Fruit fly (Drosophila melanogaster) whole organism, embryonic: Measurements from ENCODE around the gene SMSr.

ENCODE experiments used
- ATbp ChIP-seq: fragments of 200-800 bp; sonication (Bioruptor generic); optimal IDR thresholded peaks from 2 replicates; lab custom pipeline; 2017; ENCODE audit warnings: missing biosample characterization, mild to moderate bottlenecking, missing genetic modification characterization, missing genetic modification reagents
- Aef1 ChIP-seq: fragments of 200-800 bp; sonication (Bioruptor generic); IDR thresholded peaks from 3 replicates; pipeline ENCODE4 v1.3.6; 2022; ENCODE audit warnings: missing biosample characterization, missing genetic modification characterization
- Asciz ChIP-seq: fragments of 200-800 bp; sonication (Bioruptor generic); optimal IDR thresholded peaks from 2 replicates; lab custom pipeline; 2017; ENCODE audit warnings: missing biosample characterization, mild to moderate bottlenecking, missing genetic modification characterization, missing genetic modification reagents
- Awh ChIP-seq: fragments of 200-800 bp; sonication (Bioruptor generic); IDR thresholded peaks from 2 replicates; pipeline ENCODE4, ENCODE4 v1.3.6; 2022; ENCODE audit warnings: missing biosample characterization, missing genetic modification characterization
- BtbVII ChIP-seq: fragments of 200-800 bp; sonication (Bioruptor generic); optimal IDR thresholded peaks from 3 replicates; lab custom pipeline; 2017; ENCODE audit warnings: missing biosample characterization, mild to moderate bottlenecking, missing genetic modification characterization
- Bteb2 ChIP-seq: fragments of 200-800 bp; sonication (Bioruptor generic); optimal IDR thresholded peaks from 2 replicates; lab custom pipeline; 2016; ENCODE audit warnings: missing biosample characterization, missing genetic modification characterization
- CG10274 ChIP-seq: fragments of 200-800 bp; sonication (Bioruptor generic); optimal IDR thresholded peaks from 3 replicates; lab custom pipeline; 2017; ENCODE audit warnings: missing biosample characterization, mild to moderate bottlenecking, missing genetic modification characterization
- CG11247 ChIP-seq: fragments of 200-800 bp; sonication (Bioruptor generic); IDR thresholded peaks from 2 replicates; pipeline ENCODE4 v1.3.6; 2022; ENCODE audit warnings: missing biosample characterization, missing genetic modification characterization
- CG13775 ChIP-seq: fragments of 200-800 bp; sonication (Bioruptor generic); optimal IDR thresholded peaks from 3 replicates; lab custom pipeline; 2017; ENCODE audit warnings: missing biosample characterization, mild to moderate bottlenecking, missing genetic modification characterization
- CG15514 ChIP-seq: fragments of 200-800 bp; sonication (Bioruptor generic); optimal IDR thresholded peaks from 3 replicates; lab custom pipeline; 2017; ENCODE audit warnings: missing biosample characterization, missing genetic modification characterization, mild to moderate bottlenecking, moderate library complexity, missing genetic modification reagents
- CG17385 ChIP-seq: fragments of 200-800 bp; sonication (Bioruptor generic); optimal IDR thresholded peaks from 3 replicates; lab custom pipeline; 2018; ENCODE audit warnings: missing biosample characterization, mild to moderate bottlenecking, missing genetic modification characterization
- CG17612 ChIP-seq: fragments of 200-800 bp; sonication (Bioruptor generic); IDR thresholded peaks from 2 replicates; pipeline ENCODE4 v1.3.6; 2022; ENCODE audit warnings: missing biosample characterization, missing genetic modification characterization
- CG2712 ChIP-seq: fragments of 200-800 bp; optimal IDR thresholded peaks from 3 replicates; lab custom pipeline; 2019; ENCODE audit warnings: missing biosample characterization, mild to moderate bottlenecking, missing genetic modification characterization, moderate library complexity
- CG30020 ChIP-seq: fragments of 200-800 bp; optimal IDR thresholded peaks from 2 replicates; lab custom pipeline; 2019; ENCODE audit warnings: missing biosample characterization, mild to moderate bottlenecking, missing genetic modification characterization, moderate library complexity
- CG30431 ChIP-seq: fragments of 200-800 bp; sonication (Bioruptor generic); optimal IDR thresholded peaks from 2 replicates; lab custom pipeline; 2017; ENCODE audit warnings: missing biosample characterization, missing genetic modification characterization
- CG3726 ChIP-seq: fragments of 200-800 bp; sonication (Bioruptor generic); IDR thresholded peaks from 3 replicates; pipeline ENCODE4, ENCODE4 v1.3.6; 2022; ENCODE audit warnings: missing biosample characterization, missing genetic modification characterization
- CG5953 ChIP-seq: fragments of 200-800 bp; sonication (Bioruptor generic); IDR thresholded peaks from 2 replicates; pipeline ENCODE4 v1.3.6; 2022; ENCODE audit warnings: missing biosample characterization, missing genetic modification characterization
- CG6254 ChIP-seq: fragments of 200-800 bp; sonication (Bioruptor generic); optimal IDR thresholded peaks from 3 replicates; lab custom pipeline; 2017; ENCODE audit warnings: mild to moderate bottlenecking, missing biosample characterization, missing genetic modification reagents, missing genetic modification characterization
- CG7556 ChIP-seq: fragments of 200-800 bp; sonication (Bioruptor generic); optimal IDR thresholded peaks from 2 replicates; lab custom pipeline; 2017; ENCODE audit warnings: missing biosample characterization, mild to moderate bottlenecking, missing genetic modification characterization
- CG9215 ChIP-seq: fragments of 200-800 bp; sonication (Bioruptor generic); IDR thresholded peaks from 2 replicates; pipeline ENCODE4 v1.3.6; 2022; ENCODE audit warnings: missing biosample characterization, missing genetic modification characterization
- CG9876 ChIP-seq: fragments of 200-800 bp; sonication (Bioruptor generic); optimal IDR thresholded peaks from 2 replicates; lab custom pipeline; 2016; ENCODE audit warnings: missing biosample characterization, missing genetic modification characterization
- CTCF ChIP-seq: fragments of 200-800 bp; sonication (Bioruptor generic); optimal IDR thresholded peaks from 2 replicates; lab custom pipeline; 2017; ENCODE audit warnings: missing biosample characterization, mild to moderate bottlenecking, missing genetic modification characterization, moderate library complexity
- CkIIα-i1 ChIP-seq: fragments of 200-800 bp; sonication (Bioruptor generic); IDR thresholded peaks from 2 replicates; pipeline ENCODE4 v1.3.6; 2022; ENCODE audit warnings: missing biosample characterization, missing genetic modification characterization
- Dll ChIP-seq: fragments of 200-800 bp; sonication (Bioruptor generic); IDR thresholded peaks from 4 replicates; pipeline ENCODE4 v1.3.6; 2022; ENCODE audit warnings: missing biosample characterization, missing genetic modification characterization; ENCODE audit not compliant: partially characterized antibody
- Doc3 ChIP-seq: fragments of 200-800 bp; sonication (Bioruptor generic); IDR thresholded peaks from 3 replicates; pipeline ENCODE4 v1.3.6; 2022; ENCODE audit warnings: missing biosample characterization, missing genetic modification characterization; ENCODE audit not compliant: partially characterized antibody
- Jarid2 ChIP-seq: fragments of 200-800 bp; sonication (Bioruptor generic); optimal IDR thresholded peaks from 3 replicates; lab custom pipeline; 2017; ENCODE audit warnings: mild to moderate bottlenecking, missing biosample characterization, missing genetic modification reagents, missing genetic modification characterization
- NFAT ChIP-seq: fragments of 200-800 bp; sonication (Bioruptor generic); IDR thresholded peaks from 2 replicates; pipeline ENCODE4 v1.3.6; 2022; ENCODE audit warnings: missing biosample characterization, missing genetic modification characterization
- NK7.1 ChIP-seq: fragments of 200-800 bp; sonication (Bioruptor generic); optimal IDR thresholded peaks from 3 replicates; lab custom pipeline; 2016; ENCODE audit warnings: missing biosample characterization, missing genetic modification characterization
- Nf-YB ChIP-seq: fragments of 200-800 bp; sonication (Bioruptor generic); optimal IDR thresholded peaks from 3 replicates; lab custom pipeline; 2019; ENCODE audit warnings: missing biosample characterization, mild to moderate bottlenecking, missing genetic modification characterization, moderate library complexity
- NfI ChIP-seq: fragments of 200-800 bp; sonication (Bioruptor generic); optimal IDR thresholded peaks from 3 replicates; lab custom pipeline; 2018; ENCODE audit warnings: missing biosample characterization, mild to moderate bottlenecking, missing genetic modification characterization, moderate library complexity
- Side ChIP-seq: fragments of 200-800 bp; sonication (Bioruptor generic); optimal IDR thresholded peaks from 2 replicates; lab custom pipeline; 2016; ENCODE audit warnings: missing biosample characterization, missing genetic modification characterization
- Sin3A ChIP-seq: fragments of >200 bp; optimal IDR thresholded peaks from 2 replicates; lab custom pipeline; 2018
- Six4 ChIP-seq: fragments of 200-800 bp; sonication (Bioruptor generic); optimal IDR thresholded peaks from 2 replicates; lab custom pipeline; 2016; ENCODE audit warnings: missing biosample characterization, missing genetic modification characterization
- Stat92E ChIP-seq, 3 experiments: fragments of >200 bp in 2 of 3; fragments of 200-800 bp in 1 of 3; sonication (Bioruptor generic) in 1 of 3; optimal IDR thresholded peaks; 2 replicates each; lab custom pipeline; 2017 to 2019; ENCODE audit warnings: missing biosample characterization in 3 of 3, missing genetic modification characterization in 3 of 3, mild to moderate bottlenecking in 1 of 3, moderate library complexity in 1 of 3
- Trl ChIP-seq, 3 experiments: fragments of >200 bp in 2 of 3; fragments of 200-800 bp in 1 of 3; sonication (Bioruptor generic) in 1 of 3; optimal IDR thresholded peaks; 2 replicates in 1 of 3; 3 replicates in 2 of 3; lab custom pipeline; 2016 to 2017; ENCODE audit warnings: missing biosample characterization in 1 of 3, missing genetic modification characterization in 1 of 3
- ara ChIP-seq: fragments of 200-800 bp; sonication (Bioruptor generic); IDR thresholded peaks from 2 replicates; pipeline ENCODE4 v1.3.6; 2022; ENCODE audit warnings: missing biosample characterization, missing genetic modification characterization
- bcd ChIP-seq: fragments of 200-800 bp; sonication (Bioruptor generic); optimal IDR thresholded peaks from 2 replicates; lab custom pipeline; 2017; ENCODE audit warnings: missing biosample characterization, mild to moderate bottlenecking, missing genetic modification characterization
- chm ChIP-seq: fragments of 200-800 bp; sonication (Bioruptor generic); IDR thresholded peaks from 2 replicates; pipeline ENCODE4 v1.3.6; 2022; ENCODE audit warnings: missing biosample characterization, missing genetic modification characterization
- chn ChIP-seq: fragments of 200-800 bp; sonication (Bioruptor generic); optimal IDR thresholded peaks from 2 replicates; lab custom pipeline; 2016; ENCODE audit warnings: missing biosample characterization, missing genetic modification characterization
- crc ChIP-seq: fragments of 200-800 bp; sonication (Bioruptor generic); optimal IDR thresholded peaks from 2 replicates; lab custom pipeline; 2016; ENCODE audit warnings: missing biosample characterization, missing genetic modification characterization
- dimm ChIP-seq: fragments of 200-800 bp; sonication (Bioruptor generic); IDR thresholded peaks from 2 replicates; pipeline ENCODE4 v1.3.6; 2022; ENCODE audit warnings: missing biosample characterization, missing genetic modification characterization
- eyg ChIP-seq: fragments of 200-800 bp; sonication (Bioruptor generic); optimal IDR thresholded peaks from 3 replicates; lab custom pipeline; 2016; ENCODE audit warnings: missing biosample characterization, missing genetic modification characterization
- gce ChIP-seq: fragments of 200-800 bp; sonication (Bioruptor generic); IDR thresholded peaks from 3 replicates; pipeline ENCODE4 v1.3.6; 2022; ENCODE audit warnings: missing biosample characterization, missing genetic modification characterization
- gcm2 ChIP-seq: fragments of 200-800 bp; sonication (Bioruptor generic); optimal IDR thresholded peaks from 2 replicates; lab custom pipeline; 2016; ENCODE audit warnings: missing biosample characterization, missing genetic modification characterization
- inv ChIP-seq: fragments of 200-800 bp; sonication (Bioruptor generic); IDR thresholded peaks from 2 replicates; pipeline ENCODE4 v1.3.6; 2022; ENCODE audit warnings: missing biosample characterization, missing genetic modification characterization; ENCODE audit not compliant: partially characterized antibody
- ken ChIP-seq: fragments of 200-800 bp; sonication (Bioruptor generic); IDR thresholded peaks from 3 replicates; pipeline ENCODE4 v1.3.6; 2022; ENCODE audit warnings: missing biosample characterization, missing genetic modification characterization
- klu ChIP-seq: fragments of 200-800 bp; sonication (Bioruptor generic); IDR thresholded peaks from 2 replicates; pipeline ENCODE4 v1.3.6; 2022; ENCODE audit warnings: missing biosample characterization, missing genetic modification characterization
- maf-S ChIP-seq: fragments of 200-800 bp; sonication (Bioruptor generic); optimal IDR thresholded peaks from 2 replicates; lab custom pipeline; 2016; ENCODE audit warnings: missing biosample characterization, missing genetic modification characterization
- mam ChIP-seq: fragments of 200-800 bp; sonication (Bioruptor generic); optimal IDR thresholded peaks from 3 replicates; lab custom pipeline; 2016; ENCODE audit warnings: missing biosample characterization, missing genetic modification characterization
- pfk ChIP-seq: fragments of 200-800 bp; sonication (Bioruptor generic); optimal IDR thresholded peaks from 2 replicates; lab custom pipeline; 2018; ENCODE audit warnings: missing biosample characterization, mild to moderate bottlenecking, missing genetic modification characterization, moderate library complexity
- sug ChIP-seq: fragments of 200-800 bp; optimal IDR thresholded peaks from 2 replicates; lab custom pipeline; 2019; ENCODE audit warnings: missing biosample characterization, mild to moderate bottlenecking, missing genetic modification characterization, moderate library complexity
- tgo ChIP-seq: fragments of 200-800 bp; sonication (Bioruptor generic); IDR thresholded peaks from 3 replicates; pipeline ENCODE4 v1.3.6; 2022; ENCODE audit warnings: missing biosample characterization, missing genetic modification characterization

SMSr gene

DNA sequence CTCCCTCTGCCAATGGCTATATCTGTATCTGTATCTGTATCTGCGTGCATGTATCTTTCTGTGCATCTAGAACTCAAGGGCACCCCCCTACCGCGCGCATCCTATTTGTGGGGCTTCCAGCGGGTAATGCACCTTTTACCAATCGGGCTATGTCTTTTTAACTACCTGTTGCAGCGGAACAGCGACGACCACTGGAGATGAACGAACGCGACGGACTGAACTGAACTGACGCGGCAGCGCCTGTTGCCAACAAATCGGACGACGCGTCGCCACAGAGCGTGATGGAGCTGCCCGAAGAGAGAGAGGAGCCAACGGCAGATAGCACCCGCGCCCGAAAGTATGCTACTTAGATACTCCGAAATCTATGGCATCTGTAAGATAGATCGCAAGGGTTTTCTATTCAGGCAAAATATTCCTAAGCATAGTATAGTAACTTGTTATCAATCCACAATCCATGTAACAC, 36.3 kb downstream of the SMSr start, which contains the start of gene Cln7 (continued):
- TF ChIP-seq NFAT (GFP tag; lab: Robert Waterston, UW) (peak; percentile 50; the same call in 1 of the 2 replicates), CG2712 (tag; lab: Kevin White, UChicago) (peak; percentile 56), CTCF (GFP tag; lab: Kevin White, UChicago) (peak; percentile 50), CG9215 (GFP tag; lab: Robert Waterston, UW) (no peak), CG30431 (GFP tag; lab: Kevin White, UChicago) (no peak), Six4 (GFP tag; lab: Kevin White, UChicago) (no peak), Sin3A (lab: Kevin White, UChicago) (no peak), eyg (GFP tag; lab: Kevin White, UChicago) (no peak), bcd (no peak), sug (tag; lab: Kevin White, UChicago) (peak; percentile 52), Doc3 (GFP tag; lab: Robert Waterston, UW) (no peak), CG5953 (GFP tag; lab: Robert Waterston, UW) (no peak), CG10274 (GFP tag; lab: Kevin White, UChicago) (no peak), CG17612 (GFP tag; lab: Robert Waterston, UW) (no peak), CG11247 (GFP tag; lab: Robert Waterston, UW) (no peak), Nf-YB (peak; percentile 70), ara (GFP tag; lab: Robert Waterston, UW) (peak; percentile 42; the same call in 1 of the 2 replicates), NfI (peak; percentile 11), gcm2 (GFP tag; lab: Kevin White, UChicago) (no peak), inv (GFP tag; lab: Robert Waterston, UW) (no peak), CG13775 (GFP tag; lab: Kevin White, UChicago) (no peak), Aef1 (GFP tag; lab: Robert Waterston, UW) (no peak), CG17385 (GFP tag; lab: Kevin White, UChicago) (peak; percentile 53), Jarid2 (GFP tag; lab: Kevin White, UChicago) (peak; percentile 92), klu (GFP tag; lab: Robert Waterston, UW) (no peak), mam (GFP tag; lab: Kevin White, UChicago) (no peak), chm (peak; percentile 79), CG15514 (peak; percentile 51), Side (GFP tag; lab: Kevin White, UChicago) (peak; percentile 30), dimm (no peak), ATbp (GFP tag; lab: Kevin White, UChicago) (no peak), CG30020 (tag; lab: Kevin White, UChicago) (no peak), Dll (GFP tag; lab: Robert Waterston, UW) (0 out of 4 replicates have a peak, but pooled peaks have one; percentile 24), NK7.1 (GFP tag; lab: Kevin White, UChicago) (no peak), chn (peak; percentile 34), Trl (optimal IDR thresholded peaks at IDR 0.05; lab: Kevin White, UChicago) (peak; percentile 62 to 70), Trl (GFP tag; optimal IDR thresholded peaks at IDR 0.05; lab: Kevin White, UChicago) (peak; percentile 19), crc (GFP tag; lab: Kevin White, UChicago) (no peak), CG7556 (no peak), pfk (GFP tag; lab: Kevin White, UChicago) (peak; percentile 8), Awh (no peak), CG9876 (GFP tag; lab: Kevin White, UChicago) (no peak), CG3726 (no peak), gce (peak; percentile 66; the same call in 1 of the 3 replicates), BtbVII (GFP tag; lab: Kevin White, UChicago) (peak; percentile 11), tgo (GFP tag; lab: Robert Waterston, UW) (no peak), maf-S (GFP tag; lab: Kevin White, UChicago) (no peak), Stat92E (GFP tag; optimal IDR thresholded peaks at IDR 0.05; lab: Kevin White, UChicago) (peak in 1 of 3 experiments; percentile 88), Asciz (GFP tag; lab: Kevin White, UChicago) (no peak), CG6254 (GFP tag; lab: Kevin White, UChicago) (no peak), CkIIα-i1 (GFP tag; lab: Robert Waterston, UW) (no peak), Bteb2 (no peak), ken (GFP tag; lab: Robert Waterston, UW) (no peak; the same call in 2 of the 3 replicates)
